ENCODE assay signal across 4 fruit fly cellular contexts in the genomic region with DNA sequence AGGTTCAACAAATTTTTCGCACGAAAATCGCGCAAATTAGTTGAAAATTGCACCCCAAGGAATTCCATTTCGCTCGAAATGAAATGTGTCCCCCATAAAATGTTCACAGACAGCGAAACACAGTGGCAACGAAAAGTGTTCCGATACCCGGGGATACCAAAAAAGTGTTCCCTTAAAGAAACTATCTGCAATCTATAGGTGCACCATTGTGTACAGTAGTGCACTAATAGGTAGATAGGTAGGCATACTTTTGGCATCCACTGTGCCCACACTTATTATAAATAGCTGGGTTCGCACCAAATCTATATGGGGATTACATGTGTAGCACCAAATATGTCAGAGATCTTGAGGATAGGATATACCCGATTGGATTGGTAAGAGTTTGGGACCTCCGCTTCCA.
TF ChIP-seq lines count a peak whose summit lies in the region.

No protein-coding gene starts in this region.

- TF ChIP-seq CTCF in whole organism, embryonic (GFP tag; optimal IDR thresholded peaks at IDR 0.05; lab: Kevin White, UChicago) = no peak

TF ChIP-seq in whole organism, embryonic, 481 proteins besides CTCF, POLR2A, EP300 and RAD21 (continues in another document):
- TF ChIP-seq Side (GFP tag; optimal IDR thresholded peaks at IDR 0.05; lab: Kevin White, UChicago) (peak; percentile 19), Chrac-16 (GFP tag; optimal IDR thresholded peaks at IDR 0.05; lab: Kevin White, UChicago) (peak; percentile 58), ind (GFP tag; optimal IDR thresholded peaks at IDR 0.05; lab: Kevin White, UChicago) (peak; percentile 61), Xbp1 (GFP tag; optimal IDR thresholded peaks at IDR 0.05; lab: Kevin White, UChicago) (peak; percentile 58), luna (GFP tag; optimal IDR thresholded peaks at IDR 0.05; lab: Kevin White, UChicago) (no peak), ERR (GFP tag; optimal IDR thresholded peaks at IDR 0.05; lab: Kevin White, UChicago) (peak; percentile 32), pb (GFP tag; optimal IDR thresholded peaks at IDR 0.05; lab: Kevin White, UChicago) (no peak), Ptx1 (GFP tag; IDR thresholded peaks at IDR 0.05; lab: Robert Waterston, UW) (peak; percentile 83), CG8281 (tag; optimal IDR thresholded peaks at IDR 0.05; lab: Kevin White, UChicago) (peak; percentile 6), CG33557 (GFP tag; optimal IDR thresholded peaks at IDR 0.05; lab: Kevin White, UChicago) (peak; percentile 26), crp (GFP tag; optimal IDR thresholded peaks at IDR 0.05; lab: Kevin White, UChicago) (no peak), CG10979 (tag; optimal IDR thresholded peaks at IDR 0.05; lab: Kevin White, UChicago) (peak; percentile 49), CG30020 (tag; optimal IDR thresholded peaks at IDR 0.05; lab: Kevin White, UChicago) (no peak), CG4820 (GFP tag; optimal IDR thresholded peaks at IDR 0.05; lab: Kevin White, UChicago) (peak; percentile 32), CG30403 (GFP tag; optimal IDR thresholded peaks at IDR 0.05; lab: Kevin White, UChicago) (peak; percentile 42), CG6689 (GFP tag; IDR thresholded peaks at IDR 0.05; lab: Robert Waterston, UW) (peak; percentile 63), CG1647 (GFP tag; optimal IDR thresholded peaks at IDR 0.05; lab: Kevin White, UChicago) (peak; percentile 50), CG12104 (GFP tag; optimal IDR thresholded peaks at IDR 0.05; lab: Kevin White, UChicago) (no peak), pan (optimal IDR thresholded peaks at IDR 0.05; lab: Kevin White, UChicago) (no peak), pan (GFP tag; optimal IDR thresholded peaks at IDR 0.05 in 1 of 2, IDR thresholded peaks at IDR 0.05 in 1 of 2) (peak in 1 of 2 experiments; percentile 82), H2.0 (GFP tag; IDR thresholded peaks at IDR 0.05; lab: Robert Waterston, UW) (peak; percentile 74)

TF ChIP-seq in whole organism, prepupa, 60 proteins besides CTCF, POLR2A, EP300 and RAD21 (continues in another document):
- no peak for TF ChIP-seq fd85E (GFP tag; optimal IDR thresholded peaks at IDR 0.05; lab: Kevin White, UChicago)
- peak; percentile 36 for TF ChIP-seq Sox102F (GFP tag; optimal IDR thresholded peaks at IDR 0.05; lab: Kevin White, UChicago)
- TF ChIP-seq acj6 (GFP tag; optimal IDR thresholded peaks at IDR 0.05; lab: Kevin White, UChicago) = peak; percentile 54
- TF ChIP-seq Eip93F (GFP tag; optimal IDR thresholded peaks at IDR 0.05; lab: Kevin White, UChicago) = no peak
- peak; percentile 43 for TF ChIP-seq dsx (GFP tag; optimal IDR thresholded peaks at IDR 0.05; lab: Kevin White, UChicago; ENCODE audit: poor library complexity, severe bottlenecking)
- no peak for TF ChIP-seq dac (GFP tag; optimal IDR thresholded peaks at IDR 0.05; lab: Kevin White, UChicago)
- peak; percentile 55 for TF ChIP-seq Sox14 (GFP tag; optimal IDR thresholded peaks at IDR 0.05; lab: Kevin White, UChicago)
- TF ChIP-seq lz (GFP tag; optimal IDR thresholded peaks at IDR 0.05; lab: Kevin White, UChicago) = peak; percentile 44
- TF ChIP-seq topi (GFP tag; optimal IDR thresholded peaks at IDR 0.05; lab: Kevin White, UChicago) = peak; percentile 41
- TF ChIP-seq OdsH (GFP tag; optimal IDR thresholded peaks at IDR 0.05; lab: Kevin White, UChicago) = peak; percentile 55
- TF ChIP-seq eg (GFP tag; IDR thresholded peaks at IDR 0.05; lab: Robert Waterston, UW) = peak; percentile 86
- TF ChIP-seq net (GFP tag; optimal IDR thresholded peaks at IDR 0.05; lab: Kevin White, UChicago) = peak; percentile 61
- peak; percentile 64; the same call in 2 of the 3 replicates for TF ChIP-seq CG6163 (GFP tag; IDR thresholded peaks at IDR 0.05; lab: Robert Waterston, UW)
- no peak for TF ChIP-seq Blimp-1 (GFP tag; optimal IDR thresholded peaks at IDR 0.05; lab: Kevin White, UChicago)
- TF ChIP-seq pdm3 (GFP tag; optimal IDR thresholded peaks at IDR 0.05; lab: Kevin White, UChicago) = peak; percentile 65
- peak in 1 of 2 experiments; percentile 23 for TF ChIP-seq salr (GFP tag; optimal IDR thresholded peaks at IDR 0.05; lab: Kevin White, UChicago)
- TF ChIP-seq Eip75B (GFP tag; optimal IDR thresholded peaks at IDR 0.05; lab: Kevin White, UChicago) = peak; percentile 31
- TF ChIP-seq Lpt (GFP tag; optimal IDR thresholded peaks at IDR 0.05; lab: Kevin White, UChicago) = peak; percentile 12
- TF ChIP-seq cyc (GFP tag; optimal IDR thresholded peaks at IDR 0.05; lab: Kevin White, UChicago) = peak; percentile 39
- peak; percentile 66 for TF ChIP-seq CG8119 (GFP tag; IDR thresholded peaks at IDR 0.05; lab: Robert Waterston, UW)
- TF ChIP-seq CG3919 (GFP tag; optimal IDR thresholded peaks at IDR 0.05; lab: Kevin White, UChicago) = peak; percentile 26
- TF ChIP-seq CG1621 (tag; optimal IDR thresholded peaks at IDR 0.05; lab: Kevin White, UChicago) = peak; percentile 15

TF ChIP-seq in whole organism, pupa, 21 proteins besides CTCF, POLR2A, EP300 and RAD21:
- TF ChIP-seq CG8301 (tag; optimal IDR thresholded peaks at IDR 0.05; lab: Kevin White, UChicago) = peak; percentile 40
- peak; percentile 33 for TF ChIP-seq Snoo (tag; optimal IDR thresholded peaks at IDR 0.05; lab: Kevin White, UChicago)
- peak; percentile 76 for TF ChIP-seq Ets98B (GFP tag; IDR thresholded peaks at IDR 0.05; lab: Robert Waterston, UW)
- peak; percentile 59 for TF ChIP-seq CG32121 (GFP tag; IDR thresholded peaks at IDR 0.05; lab: Robert Waterston, UW)
- peak; percentile 30 for TF ChIP-seq Pif1B (GFP tag; optimal IDR thresholded peaks at IDR 0.05; lab: Kevin White, UChicago)
- no peak for TF ChIP-seq gl (tag; optimal IDR thresholded peaks at IDR 0.05; lab: Kevin White, UChicago)
- peak; percentile 34 for TF ChIP-seq CG34367 (tag; optimal IDR thresholded peaks at IDR 0.05; lab: Kevin White, UChicago)
- TF ChIP-seq CG15710 (tag; optimal IDR thresholded peaks at IDR 0.05; lab: Kevin White, UChicago) = peak; percentile 53
- peak; percentile 62 for TF ChIP-seq rn (GFP tag; IDR thresholded peaks at IDR 0.05; lab: Robert Waterston, UW)
- no peak for TF ChIP-seq CG12605 (GFP tag; IDR thresholded peaks at IDR 0.05; lab: Robert Waterston, UW)
- 0 out of 2 replicates have a peak, but pooled peaks have one; percentile 28 for TF ChIP-seq CG10348 (GFP tag; IDR thresholded peaks at IDR 0.05; lab: Robert Waterston, UW)
- TF ChIP-seq CG14655 (GFP tag; optimal IDR thresholded peaks at IDR 0.05; lab: Kevin White, UChicago) = peak; percentile 43
- peak; percentile 82 for TF ChIP-seq fd96Ca (GFP tag; IDR thresholded peaks at IDR 0.05; lab: Robert Waterston, UW)
- TF ChIP-seq EcR (GFP tag; optimal IDR thresholded peaks at IDR 0.05; lab: Kevin White, UChicago) = no peak
- peak; percentile 75; the same call in 2 of the 3 replicates for TF ChIP-seq CG4496 (GFP tag; IDR thresholded peaks at IDR 0.05; lab: Robert Waterston, UW)
- TF ChIP-seq CG8159 (tag; optimal IDR thresholded peaks at IDR 0.05; lab: Kevin White, UChicago) = peak; percentile 34
- TF ChIP-seq CG13204 (GFP tag; optimal IDR thresholded peaks at IDR 0.05; lab: Kevin White, UChicago) = no peak
- peak; percentile 54 for TF ChIP-seq Pif1A (GFP tag; optimal IDR thresholded peaks at IDR 0.05; lab: Kevin White, UChicago)
- TF ChIP-seq D1 (tag; optimal IDR thresholded peaks at IDR 0.05; lab: Kevin White, UChicago) = no peak
- TF ChIP-seq CG17806 (tag; optimal IDR thresholded peaks at IDR 0.05; lab: Kevin White, UChicago) = peak; percentile 33
- peak; percentile 1 for TF ChIP-seq CG9948 (tag; optimal IDR thresholded peaks at IDR 0.05; lab: Kevin White, UChicago)

TF ChIP-seq in whole organism, wandering third instar larva, 38 proteins besides CTCF, POLR2A, EP300 and RAD21:
- no peak for TF ChIP-seq pan (optimal IDR thresholded peaks at IDR 0.05; lab: Kevin White, UChicago)
- peak; percentile 48 for TF ChIP-seq HLH106 (tag; optimal IDR thresholded peaks at IDR 0.05; lab: Kevin White, UChicago)
- TF ChIP-seq foxo (GFP tag; optimal IDR thresholded peaks at IDR 0.05; lab: Kevin White, UChicago) = peak in 1 of 2 experiments; percentile 34
- TF ChIP-seq OdsH (GFP tag; optimal IDR thresholded peaks at IDR 0.05; lab: Kevin White, UChicago) = peak; percentile 34
- peak; percentile 40 for TF ChIP-seq h (GFP tag; optimal IDR thresholded peaks at IDR 0.05; lab: Kevin White, UChicago)
- TF ChIP-seq fru (GFP tag; optimal IDR thresholded peaks at IDR 0.05; lab: Kevin White, UChicago) = peak; percentile 22
- TF ChIP-seq Sp1 (GFP tag; optimal IDR thresholded peaks at IDR 0.05; lab: Kevin White, UChicago) = peak; percentile 16
- TF ChIP-seq Mio (GFP tag; optimal IDR thresholded peaks at IDR 0.05; lab: Kevin White, UChicago) = no peak
- TF ChIP-seq dmrt93B (GFP tag; optimal IDR thresholded peaks at IDR 0.05; lab: Kevin White, UChicago) = peak; percentile 15
- TF ChIP-seq rgr (GFP tag; optimal IDR thresholded peaks at IDR 0.05; lab: Kevin White, UChicago) = peak; percentile 52
- TF ChIP-seq Rel (GFP tag; optimal IDR thresholded peaks at IDR 0.05; lab: Kevin White, UChicago) = no peak
- no peak for TF ChIP-seq Rel (tag; optimal IDR thresholded peaks at IDR 0.05; lab: Kevin White, UChicago)
- TF ChIP-seq sage (GFP tag; optimal IDR thresholded peaks at IDR 0.05; lab: Kevin White, UChicago) = no peak
- peak; percentile 51 for TF ChIP-seq Hnf4 (GFP tag; optimal IDR thresholded peaks at IDR 0.05; lab: Kevin White, UChicago)
- peak; percentile 72 for TF ChIP-seq ey (GFP tag; optimal IDR thresholded peaks at IDR 0.05; lab: Kevin White, UChicago)

Comparison
In these comparisons a context has a peak if more than half of its experiments do, and no peak if none do; other contexts are left out.
1. Of the 7 proteins assayed by ChIP-seq in both whole organism, embryonic and whole organism, prepupa: peak only in whole organism, embryonic: Blimp-1 and CG16779; only in whole organism, prepupa: Hr39 and Lpt; in both: Gug and Sox102F; in neither: 1.